Fruit fly (Drosophila melanogaster) whole organism, adult: ENCODE data around the gene Hou.

Experiments
- CG11617 ChIP-seq: fragments of 200-800 bp; sonication (Bioruptor generic); optimal IDR thresholded peaks from 2 replicates; lab custom pipeline; 2017; ENCODE audit warnings: mild to moderate bottlenecking, missing biosample characterization, missing genetic modification reagents, missing genetic modification characterization
- CG12768 ChIP-seq: fragments of 200-800 bp; sonication (Bioruptor generic); optimal IDR thresholded peaks from 2 replicates; lab custom pipeline; 2017; ENCODE audit warnings: missing biosample characterization, missing genetic modification characterization, mild to moderate bottlenecking, moderate library complexity, missing genetic modification reagents
- CG1620 ChIP-seq: fragments of 200-800 bp; sonication (Bioruptor generic); optimal IDR thresholded peaks from 2 replicates; lab custom pipeline; 2016; ENCODE audit warnings: missing biosample characterization, missing genetic modification characterization
- CG33017 ChIP-seq: fragments of 200-800 bp; sonication (Bioruptor generic); optimal IDR thresholded peaks from 2 replicates; lab custom pipeline; 2018; ENCODE audit warnings: missing biosample characterization, mild to moderate bottlenecking, missing genetic modification characterization, moderate library complexity
- CG7045 ChIP-seq: fragments of 200-800 bp; sonication (Bioruptor generic); optimal IDR thresholded peaks from 2 replicates; lab custom pipeline; 2017; ENCODE audit warnings: missing biosample characterization, mild to moderate bottlenecking, missing genetic modification characterization
- Clk ChIP-seq: fragments of 200-800 bp; sonication (Bioruptor generic); optimal IDR thresholded peaks from 2 replicates; lab custom pipeline; 2017; ENCODE audit warnings: missing biosample characterization, missing genetic modification characterization
- Mnt ChIP-seq: fragments of 200-800 bp; sonication (Bioruptor generic); optimal IDR thresholded peaks from 2 replicates; lab custom pipeline; 2016; ENCODE audit warnings: missing biosample characterization, mild to moderate bottlenecking, missing genetic modification characterization
- cnc ChIP-seq, 2 experiments: fragments of >200 bp; optimal IDR thresholded peaks; 2 replicates each; lab custom pipeline; 2017
- ovo ChIP-seq: fragments of 200-800 bp; sonication (Bioruptor generic); optimal IDR thresholded peaks from 2 replicates; lab custom pipeline; 2016; ENCODE audit warnings: missing biosample characterization, missing genetic modification characterization
- tj ChIP-seq: fragments of 200-800 bp; sonication (Bioruptor generic); optimal IDR thresholded peaks from 3 replicates; lab custom pipeline; 2017; ENCODE audit warnings: missing biosample characterization, mild to moderate bottlenecking, missing genetic modification characterization, moderate library complexity

DNA sequence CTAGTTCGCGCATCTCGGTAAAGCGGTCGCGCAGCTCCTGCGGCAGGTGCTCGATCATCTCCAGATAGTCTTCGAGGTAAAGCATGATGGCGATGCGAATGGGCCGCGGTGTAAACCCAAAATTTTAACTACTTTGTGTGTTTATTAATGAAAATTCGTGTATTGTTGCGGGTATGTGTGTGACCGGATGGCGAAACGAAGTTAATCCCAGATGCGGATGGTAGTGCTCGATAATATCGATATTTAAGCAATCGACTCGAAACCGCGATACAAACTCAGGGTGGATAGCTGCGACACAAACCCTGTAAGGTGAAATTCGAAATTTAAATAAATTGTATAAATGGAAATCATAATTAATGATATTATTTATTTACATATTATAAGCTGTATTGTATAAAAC is 2.6 kb upstream of the Hou start, which contains the start of gene Ing3:
- TF ChIP-seq CG33017 (tag; lab: Kevin White, UChicago): no peak
- no peak for TF ChIP-seq CG7045
- no peak for TF ChIP-seq CG12768
- TF ChIP-seq ovo (GFP tag; lab: Kevin White, UChicago): no peak
- no peak for TF ChIP-seq CG11617
- no peak for TF ChIP-seq tj (GFP tag; lab: Kevin White, UChicago)
- TF ChIP-seq CG1620 (GFP tag; lab: Kevin White, UChicago): no peak
- TF ChIP-seq Clk (GFP tag; lab: Kevin White, UChicago): no peak
- TF ChIP-seq Mnt (GFP tag; lab: Kevin White, UChicago): no peak
- TF ChIP-seq cnc (optimal IDR thresholded peaks at IDR 0.05; lab: Kevin White, UChicago): no peak
